Worm (Caenorhabditis elegans) whole organism, L4/young adult: ENCODE data around the gene F21C10.18.

Experiments used
- W03F9.2 ChIP-seq: fragments of 150-350 bp; optimal IDR thresholded peaks from 2 replicates; lab custom pipeline; 2014; ENCODE audit warnings: missing biosample characterization, missing genetic modification characterization
- dao-5 ChIP-seq: sonication (generic microtip); optimal IDR thresholded peaks from 2 replicates; lab custom pipeline; 2016; ENCODE audit warnings: missing genotype, missing genetic modification characterization, moderate library complexity, missing compliant biosample characterization
- him-1 ChIP-seq: sonication (generic microtip); optimal IDR thresholded peaks from 2 replicates; lab custom pipeline; 2016; ENCODE audit warnings: missing genotype, missing genetic modification reagents, missing genetic modification characterization, missing compliant biosample characterization

F21C10.18 gene

ce11 chrV:9108219-9108618, at the start of gene F21C10.18:
Gene F21C10.18, plus strand, starts transcription at chrV:9108519.
- TF ChIP-seq him-1 (tag; lab: Kevin White, UChicago), result no peak
- TF ChIP-seq dao-5 (tag; lab: Kevin White, UChicago), result no peak
- TF ChIP-seq W03F9.2 (tag; lab: Kevin White, UChicago), result no peak

DNA sequence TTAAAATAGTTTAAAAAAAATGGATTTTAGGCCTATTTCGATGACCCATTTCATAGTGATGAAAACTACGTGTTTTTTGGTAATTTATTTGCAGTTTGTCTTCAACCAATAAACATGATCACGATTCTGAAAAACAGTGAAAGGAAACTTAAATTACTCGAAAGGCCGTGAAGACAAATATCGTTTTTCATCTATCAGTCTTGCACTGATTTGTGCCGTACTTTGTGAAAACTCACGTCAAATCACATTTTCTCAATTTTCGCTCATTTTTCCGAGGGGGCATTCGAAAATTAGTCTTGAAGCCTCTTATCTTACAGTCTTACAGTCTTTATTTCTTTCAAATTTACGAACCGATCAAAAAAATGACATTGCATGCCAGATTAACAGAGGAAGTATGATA, 49.7 kb upstream of the F21C10.18 start, which contains the start of gene C25E10.11:
Gene C25E10.11, minus strand, starts transcription at position 101 of the 400 bp plus-strand sequence.
- TF ChIP-seq W03F9.2 (tag; lab: Kevin White, UChicago), result no peak
- no peak for TF ChIP-seq dao-5 (tag; lab: Kevin White, UChicago)
- no peak for TF ChIP-seq him-1 (tag; lab: Kevin White, UChicago)

DNA sequence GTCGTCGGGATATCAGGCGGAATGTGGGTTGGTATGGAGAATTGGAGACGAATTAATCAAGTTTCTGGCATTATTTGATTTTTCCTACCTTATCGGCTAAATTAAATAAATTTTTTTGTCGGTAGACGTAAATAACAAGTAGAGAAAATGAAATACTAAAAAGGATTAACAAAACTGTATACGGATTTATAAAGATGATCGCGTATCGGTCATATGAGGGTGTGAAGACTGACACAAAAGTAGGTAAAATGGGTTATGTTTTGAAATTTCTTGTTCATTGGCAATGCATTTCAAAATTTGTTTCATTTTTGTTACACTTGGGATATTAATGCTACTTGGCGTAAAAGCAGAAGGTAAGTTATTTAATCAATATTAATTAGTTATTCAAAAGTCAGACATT, 48.9 kb upstream of the F21C10.18 start, which contains the start of the genes C25E10.16 and C25E10.13:
Gene C25E10.16, minus strand, starts transcription at position 101 of the 400 bp plus-strand sequence.
Gene C25E10.13, plus strand, starts transcription at position 256 of the 400 bp plus-strand sequence.
- TF ChIP-seq him-1 (tag; lab: Kevin White, UChicago) (no peak), W03F9.2 (tag; lab: Kevin White, UChicago) (no peak), dao-5 (tag; lab: Kevin White, UChicago) (no peak)

- TF ChIP-seq dao-5 (tag; lab: Kevin White, UChicago), result no peak
- no peak for TF ChIP-seq him-1 (tag; lab: Kevin White, UChicago)
- TF ChIP-seq W03F9.2 (tag; lab: Kevin White, UChicago), result no peak
Measured at ce11 chrV:9062341-9062740, 46.0 kb upstream of the F21C10.18 start, which contains the start of gene C25E10.12. Gene C25E10.12, minus strand, starts transcription at chrV:9062441.

DNA sequence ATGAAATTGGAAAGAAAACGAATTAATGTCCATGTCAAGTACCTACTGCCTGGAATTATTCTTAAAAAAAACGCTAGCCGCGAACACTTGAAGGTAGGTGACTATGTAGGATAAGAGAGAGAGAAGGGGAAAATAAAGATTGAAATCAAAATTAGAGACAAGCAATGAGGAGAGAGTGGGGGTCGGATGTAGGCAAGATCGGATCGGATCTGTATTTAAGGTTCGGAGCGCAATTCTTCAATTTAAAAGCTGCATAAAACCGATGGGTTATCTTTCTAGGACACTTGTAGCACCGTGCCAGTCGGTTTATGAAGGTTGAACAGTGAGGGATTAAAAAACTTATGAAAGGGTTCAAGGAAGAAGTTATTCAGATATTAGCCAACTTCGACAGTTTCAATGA, 45.2 kb upstream of the F21C10.18 start:
- TF ChIP-seq him-1 (tag; lab: Kevin White, UChicago), result no peak
- no peak for TF ChIP-seq dao-5 (tag; lab: Kevin White, UChicago)

ce11 chrV:9065001-9065400, 43.3 kb upstream of the F21C10.18 start:
- TF ChIP-seq dao-5 (tag; lab: Kevin White, UChicago), result no peak
- TF ChIP-seq W03F9.2 (tag; lab: Kevin White, UChicago), result no peak
- TF ChIP-seq him-1 (tag; lab: Kevin White, UChicago), result no peak

- no peak for TF ChIP-seq him-1 (tag; lab: Kevin White, UChicago)
- TF ChIP-seq W03F9.2 (tag; lab: Kevin White, UChicago), result no peak
- no peak for TF ChIP-seq dao-5 (tag; lab: Kevin White, UChicago)
Measured at ce11 chrV:9065915-9066314, 42.4 kb upstream of the F21C10.18 start.

ce11 chrV:9067678-9068077, 40.6 kb upstream of the F21C10.18 start, which contains the start of gene fip-2:
Gene fip-2, plus strand, starts transcription at chrV:9067978.
- TF ChIP-seq W03F9.2 (tag; lab: Kevin White, UChicago) (no peak), dao-5 (tag; lab: Kevin White, UChicago) (no peak), him-1 (tag; lab: Kevin White, UChicago) (no peak)

- TF ChIP-seq dao-5 (tag; lab: Kevin White, UChicago) (no peak), W03F9.2 (tag; lab: Kevin White, UChicago) (no peak), him-1 (tag; lab: Kevin White, UChicago) (no peak)
Measured at ce11 chrV:9069680-9070079, 38.6 kb upstream of the F21C10.18 start, which contains the start of gene T27E4.5. Gene T27E4.5, minus strand, starts transcription at chrV:9069780.

- TF ChIP-seq dao-5 (tag; lab: Kevin White, UChicago) (no peak), him-1 (tag; lab: Kevin White, UChicago) (no peak), W03F9.2 (tag; lab: Kevin White, UChicago) (no peak)
Measured at ce11 chrV:9073322-9074038, 34.8 kb upstream of the F21C10.18 start, which contains the start of gene oac-50. Gene oac-50, minus strand, starts transcription at chrV:9073540.

- no peak for TF ChIP-seq dao-5 (tag; lab: Kevin White, UChicago)
- TF ChIP-seq W03F9.2 (tag; lab: Kevin White, UChicago), result no peak
- no peak for TF ChIP-seq him-1 (tag; lab: Kevin White, UChicago)
Measured at ce11 chrV:9074360-9074834, 33.9 kb upstream of the F21C10.18 start.

- TF ChIP-seq W03F9.2 (tag; lab: Kevin White, UChicago) (no peak), him-1 (tag; lab: Kevin White, UChicago) (no peak), dao-5 (tag; lab: Kevin White, UChicago) (no peak)
Measured at ce11 chrV:9075827-9076226, 32.5 kb upstream of the F21C10.18 start.

DNA sequence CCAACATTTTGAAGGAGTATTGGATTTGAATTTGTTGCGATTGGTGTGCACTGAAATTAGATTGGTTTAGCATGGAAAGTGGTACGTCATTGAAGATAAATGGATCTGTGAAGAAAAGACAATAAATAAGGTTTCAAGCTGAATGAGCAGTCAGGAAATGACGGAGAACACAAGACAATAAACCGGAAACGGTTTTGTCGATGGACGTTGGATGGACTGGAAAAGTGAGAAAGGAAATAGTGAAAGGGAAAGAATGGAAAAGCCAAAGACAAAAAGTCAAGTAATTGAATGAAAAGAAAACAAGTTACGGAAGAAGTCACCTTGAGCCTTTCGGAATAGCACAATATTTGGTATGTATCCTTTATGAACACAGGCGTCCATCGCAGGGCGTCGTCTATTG, 32.0 kb upstream of the F21C10.18 start, which contains the start of gene T27E4.7:
Gene T27E4.7, minus strand, starts transcription at position 50 of the 400 bp plus-strand sequence.
- TF ChIP-seq him-1 (tag; lab: Kevin White, UChicago), result no peak
- TF ChIP-seq W03F9.2 (tag; lab: Kevin White, UChicago), result no peak
- no peak for TF ChIP-seq dao-5 (tag; lab: Kevin White, UChicago)
